Fruit fly (Drosophila melanogaster) whole organism: ENCODE data around the gene Frq1.

Experiments used
- CG8478 ChIP-seq: fragments of >200 bp; optimal IDR thresholded peaks from 2 replicates; lab custom pipeline; 2018; ENCODE audit warnings: inconsistent platforms
- EcR ChIP-seq, 2 experiments: fragments of >200 bp; optimal IDR thresholded peaks; 2 replicates each; lab custom pipeline; 2017; ENCODE audit warnings: missing biosample characterization in 2 of 2, missing genetic modification characterization in 2 of 2, missing genetic modification reagents in 2 of 2

- TF ChIP-seq CG8478, result no peak
- no peak for TF ChIP-seq EcR (GFP tag; optimal IDR thresholded peaks at IDR 0.05; lab: Kevin White, UChicago)
Observed at dm6 chrX:18118519-18118918, 36.6 kb upstream of the Frq1 start.
